Fruit fly (Drosophila melanogaster): Measurements from ENCODE around the gene Irbp.

DNA sequence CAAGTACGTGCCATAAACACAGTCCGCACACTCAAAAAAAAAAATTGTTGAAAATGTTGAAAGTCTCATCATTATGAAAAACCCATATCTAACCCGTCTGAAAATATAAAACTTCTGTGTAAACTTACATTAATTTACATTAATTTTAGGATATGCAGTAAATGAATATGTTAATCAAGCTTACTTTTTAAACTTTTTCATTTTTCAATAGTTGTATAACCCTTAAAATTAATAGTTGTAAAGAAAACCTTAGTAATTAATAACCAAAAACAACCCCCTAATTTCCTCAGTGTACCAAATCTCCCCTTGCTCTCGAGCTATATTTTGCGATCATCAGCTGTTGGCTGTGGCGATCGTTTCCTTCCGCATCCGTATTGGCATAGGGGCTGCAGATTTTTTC is 41.1 kb upstream of the Irbp start:
- no peak for TF ChIP-seq h (optimal IDR thresholded peaks at IDR 0.05)
- TF ChIP-seq psq (optimal IDR thresholded peaks at IDR 0.05) = no peak
- TF ChIP-seq ttk (optimal IDR thresholded peaks at IDR 0.05) = no peak
